Worm (Caenorhabditis elegans): Measurements from ENCODE around the gene osg-1.

Gene osg-1

DNA sequence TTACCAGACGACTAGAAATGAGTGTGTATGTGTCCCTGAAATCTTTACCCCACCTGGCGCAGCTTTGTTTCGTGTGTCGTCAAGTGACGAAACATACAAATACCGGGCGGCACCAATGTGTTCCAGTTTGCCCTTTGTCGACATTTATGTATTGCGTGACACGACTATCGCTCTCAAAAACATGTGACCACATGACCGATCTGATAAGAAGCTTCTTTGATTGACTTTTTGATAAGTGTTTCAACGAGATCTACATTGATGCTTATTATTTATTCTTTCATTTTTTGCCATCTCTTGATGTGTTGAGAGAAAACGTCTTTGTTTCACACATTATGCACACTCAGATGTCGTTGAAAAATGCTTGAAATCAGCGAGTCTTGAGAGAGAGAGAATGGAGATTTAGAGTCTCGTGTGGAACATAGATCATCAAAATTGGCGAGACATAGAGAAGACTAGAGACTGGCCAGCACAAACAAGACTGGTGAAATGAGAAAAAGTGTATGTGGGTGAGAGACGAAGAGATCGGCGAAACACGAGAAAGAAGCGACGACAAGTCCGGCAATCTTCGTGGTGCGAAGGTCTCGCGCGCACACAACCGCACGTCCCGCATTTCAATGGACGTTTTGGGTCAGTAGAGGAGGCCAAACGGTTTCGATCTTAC, 15.7 kb downstream of the osg-1 start (continued):
- TF ChIP-seq lsy-12 (tag; optimal IDR thresholded peaks at IDR 0.05) (peak; percentile 39), hmg-11 (tag; optimal IDR thresholded peaks at IDR 0.05) (peak; percentile 51), ceh-16 (tag; optimal IDR thresholded peaks at IDR 0.05) (no peak), elt-2 (tag; optimal IDR thresholded peaks at IDR 0.05) (peak; percentile 93), ceh-82 (tag; optimal IDR thresholded peaks at IDR 0.05) (no peak), daf-12 (tag; optimal IDR thresholded peaks at IDR 0.05) (no peak), jun-1 (tag; optimal IDR thresholded peaks at IDR 0.05) (peak; percentile 28), mdl-1 (tag; optimal IDR thresholded peaks at IDR 0.05) (peak; percentile 41), nhr-76 (tag; optimal IDR thresholded peaks at IDR 0.05) (no peak), eor-1 (tag; optimal IDR thresholded peaks at IDR 0.05) (no peak), egl-5 (tag; optimal IDR thresholded peaks at IDR 0.05) (no peak), snpc-4 (tag; optimal IDR thresholded peaks at IDR 0.05) (peak; percentile 39)

DNA sequence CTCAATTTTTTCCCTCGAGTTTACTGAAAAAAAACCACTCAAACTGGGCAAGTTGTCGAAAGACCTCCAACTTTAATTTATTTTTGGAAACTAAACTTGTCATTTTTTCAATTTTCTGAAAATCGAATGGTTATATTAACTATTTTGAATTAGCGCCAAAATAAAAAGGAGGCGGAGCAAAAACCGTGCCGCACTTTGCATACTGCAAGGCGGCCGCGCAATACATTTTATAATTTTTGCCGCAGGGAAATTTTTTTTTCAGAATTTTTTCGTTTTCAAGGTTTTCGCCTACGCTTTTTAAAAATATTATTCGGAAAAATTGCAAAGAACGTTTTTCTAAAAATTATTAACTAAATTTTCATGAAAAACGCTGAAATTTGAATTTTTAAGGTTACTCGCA, 16.3 kb downstream of the osg-1 start:
- no peak for TF ChIP-seq elt-1 (tag; optimal IDR thresholded peaks at IDR 0.05)

DNA sequence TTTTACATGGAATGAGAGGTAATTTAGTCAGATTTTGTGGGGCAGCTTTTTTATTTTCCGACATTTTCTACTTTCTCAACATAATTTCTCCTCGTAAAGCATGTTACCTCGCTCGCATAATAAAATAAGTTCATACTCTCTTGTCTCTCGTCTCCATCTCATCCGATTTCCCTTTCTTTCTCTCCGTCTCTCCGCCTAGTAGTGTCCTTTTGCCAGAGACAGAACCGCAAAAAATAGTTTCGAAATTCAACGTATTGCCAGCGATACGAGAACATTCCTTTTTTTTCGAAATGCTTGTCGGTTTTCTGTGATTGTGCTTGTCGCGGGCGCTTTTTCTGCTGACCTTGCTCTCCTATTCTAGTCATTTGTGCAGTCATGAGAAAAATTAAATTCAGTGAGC, 16.8 kb downstream of the osg-1 start:
- TF ChIP-seq elt-1 (tag; optimal IDR thresholded peaks at IDR 0.05): no peak
- TF ChIP-seq lin-15B (tag; optimal IDR thresholded peaks at IDR 0.05): peak; percentile 25
- no peak for TF ChIP-seq eor-1 (tag; optimal IDR thresholded peaks at IDR 0.05)
- TF ChIP-seq daf-12 (tag; optimal IDR thresholded peaks at IDR 0.05): no peak
- peak; percentile 4 for TF ChIP-seq lin-39 (tag; optimal IDR thresholded peaks at IDR 0.05)
- TF ChIP-seq hmg-11 (tag; optimal IDR thresholded peaks at IDR 0.05): peak; percentile 28
- no peak for TF ChIP-seq nhr-12 (tag; optimal IDR thresholded peaks at IDR 0.05)
- peak; percentile 12 for TF ChIP-seq egl-5 (tag; optimal IDR thresholded peaks at IDR 0.05)
- TF ChIP-seq fos-1 (tag; optimal IDR thresholded peaks at IDR 0.05): no peak
- TF ChIP-seq ceh-28 (tag; optimal IDR thresholded peaks at IDR 0.05): peak; percentile 56
- TF ChIP-seq unc-39 (tag; optimal IDR thresholded peaks at IDR 0.05): no peak
- TF ChIP-seq lsy-12 (tag; optimal IDR thresholded peaks at IDR 0.05): peak; percentile 40
- TF ChIP-seq egl-27 (tag; optimal IDR thresholded peaks at IDR 0.05): no peak
- peak; percentile 98 for TF ChIP-seq ama-1 (optimal IDR thresholded peaks at IDR 0.05)
- no peak for TF ChIP-seq nhr-237 (tag; optimal IDR thresholded peaks at IDR 0.05)
- TF ChIP-seq snpc-4 (tag; optimal IDR thresholded peaks at IDR 0.05): peak; percentile 56
- TF ChIP-seq nhr-76 (tag; optimal IDR thresholded peaks at IDR 0.05): no peak
- TF ChIP-seq nhr-11 (tag; optimal IDR thresholded peaks at IDR 0.05): no peak
- no peak for TF ChIP-seq nhr-67 (tag; optimal IDR thresholded peaks at IDR 0.05)
- peak; percentile 90 for TF ChIP-seq nhr-25 (tag; optimal IDR thresholded peaks at IDR 0.05)
- TF ChIP-seq zag-1 (tag; optimal IDR thresholded peaks at IDR 0.05): no peak
- peak; percentile 29 for TF ChIP-seq fkh-10 (GFP tag; optimal IDR thresholded peaks at IDR 0.05)
- TF ChIP-seq nhr-28 (tag; optimal IDR thresholded peaks at IDR 0.05): no peak
- TF ChIP-seq R02D3.7 (tag; optimal IDR thresholded peaks at IDR 0.05): no peak
- no peak for TF ChIP-seq nhr-77 (tag; optimal IDR thresholded peaks at IDR 0.05)
- TF ChIP-seq nhr-43 (tag; optimal IDR thresholded peaks at IDR 0.05; ENCODE audit: poor library complexity, severe bottlenecking): peak; percentile 28
- peak; percentile 44 for TF ChIP-seq ztf-4 (tag; optimal IDR thresholded peaks at IDR 0.05)
- no peak for TF ChIP-seq ztf-11 (tag; optimal IDR thresholded peaks at IDR 0.05)
- peak; percentile 77 for TF ChIP-seq jun-1 (tag; optimal IDR thresholded peaks at IDR 0.05)
- no peak for TF ChIP-seq ZK546.5 (tag; optimal IDR thresholded peaks at IDR 0.05)
- no peak for TF ChIP-seq fkh-2 (tag; optimal IDR thresholded peaks at IDR 0.05)
- peak in 1 of 3 experiments; percentile 38 for TF ChIP-seq elt-3 (tag; optimal IDR thresholded peaks at IDR 0.05)
- TF ChIP-seq ceh-16 (tag; optimal IDR thresholded peaks at IDR 0.05): no peak
- peak; percentile 34 for TF ChIP-seq pqm-1 (tag; optimal IDR thresholded peaks at IDR 0.05)
- no peak for TF ChIP-seq sea-2 (GFP tag; optimal IDR thresholded peaks at IDR 0.05)
- peak; percentile 45 for TF ChIP-seq nhr-23 (tag; optimal IDR thresholded peaks at IDR 0.05)
- TF ChIP-seq ceh-9 (tag; optimal IDR thresholded peaks at IDR 0.05): no peak
- peak; percentile 70 for TF ChIP-seq nfya-1 (tag; optimal IDR thresholded peaks at IDR 0.05; ENCODE audit: insufficient read depth)
- TF ChIP-seq elt-2 (tag; optimal IDR thresholded peaks at IDR 0.05): peak; percentile 56
- peak; percentile 15 for TF ChIP-seq skn-1 (tag; optimal IDR thresholded peaks at IDR 0.05)
- TF ChIP-seq aly-2 (tag; optimal IDR thresholded peaks at IDR 0.05): no peak

Data from whole organism, L3 larva.